Fruit fly (Drosophila melanogaster) whole organism, pupa: ENCODE results near the gene siz.

Source experiments
- CG10348 ChIP-seq: fragments of 200-800 bp; sonication (Bioruptor generic); IDR thresholded peaks from 2 replicates; pipeline ENCODE4 v1.3.6; 2022; ENCODE audit warnings: missing biosample characterization, missing genetic modification characterization
- CG12605 ChIP-seq: fragments of 200-800 bp; sonication (Bioruptor generic); IDR thresholded peaks from 2 replicates; pipeline ENCODE4 v1.3.6; 2022; ENCODE audit warnings: missing biosample characterization, missing genetic modification characterization
- CG13204 ChIP-seq: fragments of 200-800 bp; sonication (Bioruptor generic); optimal IDR thresholded peaks from 2 replicates; lab custom pipeline; 2018; ENCODE audit warnings: missing biosample characterization, mild to moderate bottlenecking, missing genetic modification characterization, moderate library complexity
- CG14655 ChIP-seq: fragments of 200-800 bp; sonication (Bioruptor generic); optimal IDR thresholded peaks from 3 replicates; lab custom pipeline; 2017; ENCODE audit warnings: mild to moderate bottlenecking, missing biosample characterization, missing genetic modification reagents, missing genetic modification characterization
- CG15710 ChIP-seq: fragments of 200-800 bp; sonication (Bioruptor generic); optimal IDR thresholded peaks from 2 replicates; lab custom pipeline; 2018; ENCODE audit warnings: missing biosample characterization, mild to moderate bottlenecking, missing genetic modification characterization, moderate library complexity
- CG17806 ChIP-seq: fragments of 200-800 bp; sonication (Bioruptor generic); optimal IDR thresholded peaks from 2 replicates; lab custom pipeline; 2018; ENCODE audit warnings: missing biosample characterization, mild to moderate bottlenecking, missing genetic modification characterization, moderate library complexity
- CG32121 ChIP-seq: fragments of 200-800 bp; sonication (Bioruptor generic); IDR thresholded peaks from 2 replicates; pipeline ENCODE4 v1.3.6; 2022; ENCODE audit warnings: missing biosample characterization, missing genetic modification characterization
- CG34367 ChIP-seq: fragments of 200-800 bp; sonication (Bioruptor generic); optimal IDR thresholded peaks from 2 replicates; lab custom pipeline; 2018; ENCODE audit warnings: missing biosample characterization, mild to moderate bottlenecking, missing genetic modification characterization
- CG4496 ChIP-seq: fragments of 200-800 bp; sonication (Bioruptor generic); IDR thresholded peaks from 3 replicates; pipeline ENCODE4 v1.3.6; 2022; ENCODE audit warnings: missing biosample characterization, missing genetic modification characterization
- CG8159 ChIP-seq: fragments of 200-800 bp; sonication (Bioruptor generic); optimal IDR thresholded peaks from 3 replicates; lab custom pipeline; 2018; ENCODE audit warnings: missing biosample characterization, mild to moderate bottlenecking, missing genetic modification characterization, moderate library complexity
- CG8301 ChIP-seq: fragments of 200-800 bp; sonication (Bioruptor generic); optimal IDR thresholded peaks from 2 replicates; lab custom pipeline; 2018; ENCODE audit warnings: missing biosample characterization, mild to moderate bottlenecking, missing genetic modification characterization
- CG9948 ChIP-seq: fragments of 200-800 bp; sonication (Bioruptor generic); optimal IDR thresholded peaks from 2 replicates; lab custom pipeline; 2018; ENCODE audit warnings: missing biosample characterization, mild to moderate bottlenecking, missing genetic modification characterization, moderate library complexity
- D1 ChIP-seq: fragments of 200-800 bp; sonication (Bioruptor generic); optimal IDR thresholded peaks from 2 replicates; lab custom pipeline; 2018; ENCODE audit warnings: missing biosample characterization, mild to moderate bottlenecking, missing genetic modification characterization, moderate library complexity
- EcR ChIP-seq: fragments of 200-800 bp; sonication (Bioruptor generic); optimal IDR thresholded peaks from 3 replicates; lab custom pipeline; 2019; ENCODE audit warnings: missing biosample characterization, missing genetic modification characterization, mild to moderate bottlenecking, moderate library complexity, missing genetic modification reagents
- Ets98B ChIP-seq: fragments of 200-800 bp; sonication (Bioruptor generic); IDR thresholded peaks from 2 replicates; pipeline ENCODE4 v1.3.6; 2022; ENCODE audit warnings: missing biosample characterization, missing genetic modification characterization
- Pif1A ChIP-seq: fragments of 200-800 bp; sonication (Bioruptor generic); optimal IDR thresholded peaks from 3 replicates; lab custom pipeline; 2016; ENCODE audit warnings: missing biosample characterization, missing genetic modification characterization
- Pif1B ChIP-seq: fragments of 200-800 bp; sonication (Bioruptor generic); optimal IDR thresholded peaks from 3 replicates; lab custom pipeline; 2016; ENCODE audit warnings: missing biosample characterization, missing genetic modification characterization
- Snoo ChIP-seq: fragments of 200-800 bp; sonication (Bioruptor generic); optimal IDR thresholded peaks from 3 replicates; lab custom pipeline; 2017; ENCODE audit warnings: missing biosample characterization, mild to moderate bottlenecking, missing genetic modification characterization, inconsistent platforms
- fd96Ca ChIP-seq: fragments of 200-800 bp; sonication (Bioruptor generic); IDR thresholded peaks from 3 replicates; pipeline ENCODE4 v1.3.6; 2022; ENCODE audit warnings: missing biosample characterization, missing genetic modification characterization
- gl ChIP-seq: fragments of 200-800 bp; sonication (Bioruptor generic); optimal IDR thresholded peaks from 2 replicates; lab custom pipeline; 2018; ENCODE audit warnings: missing biosample characterization, mild to moderate bottlenecking, missing genetic modification characterization
- rn ChIP-seq: fragments of 200-800 bp; sonication (Bioruptor generic); IDR thresholded peaks from 2 replicates; pipeline ENCODE4 v1.3.6; 2022; ENCODE audit warnings: missing biosample characterization, missing genetic modification characterization

siz gene

dm6 chr3L:21055839-21056238, 21.5 kb downstream of the siz start:
- TF ChIP-seq D1 (tag; lab: Kevin White, UChicago) (no peak), CG4496 (GFP tag; lab: Robert Waterston, UW) (no peak), CG13204 (no peak), CG8159 (tag; lab: Kevin White, UChicago) (no peak), CG8301 (tag; lab: Kevin White, UChicago) (no peak), CG9948 (tag; lab: Kevin White, UChicago) (no peak), CG14655 (GFP tag; lab: Kevin White, UChicago) (no peak), CG34367 (tag; lab: Kevin White, UChicago) (no peak), Ets98B (GFP tag; lab: Robert Waterston, UW) (no peak), rn (GFP tag; lab: Robert Waterston, UW) (no peak), CG12605 (no peak), Snoo (tag; lab: Kevin White, UChicago) (no peak), CG32121 (GFP tag; lab: Robert Waterston, UW) (no peak; the same call in 1 of the 2 replicates), Pif1A (GFP tag; lab: Kevin White, UChicago) (no peak), Pif1B (no peak), CG10348 (GFP tag; lab: Robert Waterston, UW) (no peak), fd96Ca (GFP tag; lab: Robert Waterston, UW) (no peak), CG15710 (tag; lab: Kevin White, UChicago) (no peak)
- TF ChIP-seq, all 21 proteins: peak for 0

- TF ChIP-seq CG34367 (tag; lab: Kevin White, UChicago) (no peak), CG8301 (tag; lab: Kevin White, UChicago) (peak; percentile 18), CG15710 (tag; lab: Kevin White, UChicago) (peak; percentile 39), CG9948 (tag; lab: Kevin White, UChicago) (peak; percentile 49), CG14655 (GFP tag; lab: Kevin White, UChicago) (peak; percentile 54), Pif1A (GFP tag; lab: Kevin White, UChicago) (peak; percentile 20), Snoo (tag; lab: Kevin White, UChicago) (no peak), CG17806 (tag; lab: Kevin White, UChicago) (peak; percentile 26), D1 (tag; lab: Kevin White, UChicago) (no peak), fd96Ca (GFP tag; lab: Robert Waterston, UW) (no peak), gl (no peak), Pif1B (peak; percentile 19), CG4496 (GFP tag; lab: Robert Waterston, UW) (no peak), CG8159 (tag; lab: Kevin White, UChicago) (peak; percentile 56)
Observed at dm6 chr3L:21056290-21056689, 22.0 kb downstream of the siz start.

dm6 chr3L:21056792-21057567, 22.6 kb downstream of the siz start:
- TF ChIP-seq CG17806 (tag; lab: Kevin White, UChicago): peak; percentile 25
- TF ChIP-seq Pif1B: no peak
- no peak for TF ChIP-seq D1 (tag; lab: Kevin White, UChicago)
- TF ChIP-seq Ets98B (GFP tag; lab: Robert Waterston, UW): no peak
- peak; percentile 38 for TF ChIP-seq EcR (GFP tag; lab: Kevin White, UChicago)
- TF ChIP-seq CG12605: no peak
- TF ChIP-seq CG10348 (GFP tag; lab: Robert Waterston, UW): no peak
- TF ChIP-seq CG34367 (tag; lab: Kevin White, UChicago): peak; percentile 23
- TF ChIP-seq CG9948 (tag; lab: Kevin White, UChicago): peak; percentile 34
- TF ChIP-seq CG13204: peak; percentile 64
- peak; percentile 63 for TF ChIP-seq Pif1A (GFP tag; lab: Kevin White, UChicago)
- peak; percentile 61 for TF ChIP-seq CG14655 (GFP tag; lab: Kevin White, UChicago)
- TF ChIP-seq Snoo (tag; lab: Kevin White, UChicago): peak; percentile 55
- TF ChIP-seq rn (GFP tag; lab: Robert Waterston, UW): no peak
- 0 out of 3 replicates have a peak, but pooled peaks have one; percentile 38 for TF ChIP-seq fd96Ca (GFP tag; lab: Robert Waterston, UW)
- TF ChIP-seq CG15710 (tag; lab: Kevin White, UChicago): peak; percentile 60
- no peak for TF ChIP-seq gl
- peak; percentile 24; the same call in 2 of the 3 replicates for TF ChIP-seq CG4496 (GFP tag; lab: Robert Waterston, UW)
- no peak for TF ChIP-seq CG32121 (GFP tag; lab: Robert Waterston, UW)
- TF ChIP-seq CG8159 (tag; lab: Kevin White, UChicago): peak; percentile 52
- TF ChIP-seq CG8301 (tag; lab: Kevin White, UChicago): peak; percentile 44

- TF ChIP-seq Ets98B (GFP tag; lab: Robert Waterston, UW) (peak; percentile 19; the same call in 1 of the 2 replicates), CG12605 (peak; percentile 39; the same call in 1 of the 2 replicates), CG9948 (tag; lab: Kevin White, UChicago) (no peak), D1 (tag; lab: Kevin White, UChicago) (no peak), Pif1B (no peak), CG17806 (tag; lab: Kevin White, UChicago) (no peak), CG8301 (tag; lab: Kevin White, UChicago) (no peak), Snoo (tag; lab: Kevin White, UChicago) (no peak), CG32121 (GFP tag; lab: Robert Waterston, UW) (no peak), Pif1A (GFP tag; lab: Kevin White, UChicago) (no peak), CG13204 (peak; percentile 36), CG14655 (GFP tag; lab: Kevin White, UChicago) (no peak), gl (no peak), CG10348 (GFP tag; lab: Robert Waterston, UW) (no peak), EcR (GFP tag; lab: Kevin White, UChicago) (no peak), CG4496 (GFP tag; lab: Robert Waterston, UW) (peak; percentile 35; the same call in 2 of the 3 replicates), CG15710 (tag; lab: Kevin White, UChicago) (no peak), fd96Ca (GFP tag; lab: Robert Waterston, UW) (0 out of 3 replicates have a peak, but pooled peaks have one; percentile 50), CG8159 (tag; lab: Kevin White, UChicago) (no peak), CG34367 (tag; lab: Kevin White, UChicago) (no peak), rn (GFP tag; lab: Robert Waterston, UW) (no peak)
Observed at dm6 chr3L:21057568-21057940, 23.2 kb downstream of the siz start.
